Fruit fly (Drosophila melanogaster): ENCODE results near the gene Dad.

Gene Dad

DNA sequence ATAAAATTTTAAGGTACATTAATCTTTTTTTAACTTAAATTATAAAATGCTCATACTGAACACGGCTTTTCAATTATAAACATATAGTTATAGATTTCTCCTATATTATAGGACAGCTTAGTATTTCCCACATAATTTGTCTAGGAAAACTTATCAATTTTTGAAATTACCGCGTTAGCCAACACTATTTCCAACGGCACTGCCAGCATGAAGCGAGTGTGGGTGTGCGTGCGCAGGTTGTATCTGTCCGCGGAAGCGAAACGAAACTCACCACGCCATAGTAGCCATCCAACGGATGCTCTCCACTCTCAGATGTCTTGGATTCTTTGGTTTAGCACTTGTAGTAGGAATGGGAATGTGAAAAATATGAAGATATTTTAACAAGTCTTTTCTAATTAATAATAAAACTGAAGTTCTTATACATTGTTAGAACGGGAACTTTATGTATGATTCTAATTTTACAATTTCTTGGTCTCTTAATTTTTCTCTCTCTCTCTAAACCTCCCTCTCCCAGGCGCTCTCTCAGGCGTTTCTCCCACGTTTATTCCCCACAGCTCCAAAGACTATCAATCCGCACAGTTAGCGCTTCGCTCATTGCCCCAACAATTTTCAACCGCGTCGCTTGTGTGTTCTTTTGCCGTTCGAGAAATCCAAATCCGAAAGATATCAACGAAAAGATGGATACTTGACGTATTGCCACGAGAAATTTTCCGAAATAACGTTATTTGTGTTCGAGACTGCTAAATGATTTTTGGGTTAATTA lies at the start of gene Dad:
Gene Dad (plus strand): TSS at position 593 of the 763 bp plus-strand sequence.
- TF ChIP-seq noc (tag; optimal IDR thresholded peaks at IDR 0.05) = peak; percentile 7

DNA sequence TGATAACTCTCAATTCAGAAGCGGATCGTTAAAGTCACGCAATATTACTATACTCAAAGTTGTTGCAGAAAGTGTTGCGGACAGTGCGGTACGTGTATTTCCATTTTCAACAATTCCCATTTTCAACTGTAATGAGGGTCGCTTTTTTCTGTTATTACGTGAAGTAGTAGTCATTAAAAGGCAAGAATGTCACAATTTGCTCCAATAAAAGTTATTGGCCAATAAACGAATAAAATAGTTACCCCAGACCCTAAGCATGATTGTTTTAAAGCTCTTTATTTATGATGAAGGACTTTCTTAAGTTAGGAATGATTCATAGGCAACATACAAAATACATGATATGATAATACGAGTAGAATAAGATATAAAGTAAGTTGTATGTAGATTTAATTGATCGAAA lies 46.5 kb upstream of the Dad start:
- TF ChIP-seq noc (tag; optimal IDR thresholded peaks at IDR 0.05) = no peak

DNA sequence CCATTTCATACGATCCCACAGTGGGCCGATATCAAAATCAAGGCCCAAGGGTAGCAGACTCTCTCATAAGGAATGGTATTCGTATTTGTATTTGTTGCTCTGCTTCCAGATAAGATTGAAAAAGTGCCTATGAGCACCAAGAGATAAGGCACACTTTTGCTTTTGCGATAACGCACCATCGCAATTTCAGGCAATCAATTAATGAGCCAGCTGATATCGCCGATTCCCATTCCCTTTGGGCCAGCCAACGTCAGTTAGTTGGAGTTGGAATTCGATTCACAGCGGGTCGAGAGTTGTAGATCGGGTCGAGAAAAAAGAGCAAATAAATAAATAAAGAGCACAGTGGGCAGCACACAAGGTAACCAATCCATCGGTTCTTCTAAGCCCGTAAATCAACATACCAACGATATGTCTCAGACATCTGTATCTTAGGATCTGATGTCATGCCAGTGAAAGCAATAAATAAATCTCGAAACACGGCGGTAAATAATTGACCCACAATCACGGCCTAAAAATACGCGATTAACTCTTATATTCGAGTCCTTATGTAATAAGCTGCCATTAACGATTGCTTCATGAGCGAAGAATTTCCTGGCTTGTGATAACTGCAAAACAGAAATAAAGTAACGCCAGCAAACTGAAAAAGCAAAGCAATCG lies 45.7 kb upstream of the Dad start, which contains the start of gene CG8907:
Gene CG8907 (plus strand): TSS at position 252 of the 657 bp plus-strand sequence.
- peak; percentile 38 for TF ChIP-seq noc (tag; optimal IDR thresholded peaks at IDR 0.05)

DNA sequence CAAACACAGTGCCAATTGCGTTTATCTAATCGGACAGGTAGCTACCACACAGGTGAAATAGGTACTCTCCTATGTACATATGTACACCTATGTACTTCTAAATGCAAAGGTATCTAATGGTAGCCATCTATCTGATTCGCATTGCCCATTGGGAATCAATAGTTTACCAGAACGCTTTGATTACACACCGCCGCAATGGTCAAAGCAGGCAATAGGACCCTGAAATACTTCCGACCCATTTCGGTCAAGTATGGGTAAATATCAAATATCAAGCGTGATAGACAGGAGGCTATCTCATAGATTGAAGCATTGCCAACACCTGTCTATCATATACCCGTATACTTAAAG lies 45.2 kb upstream of the Dad start:
- no peak for TF ChIP-seq noc (tag; optimal IDR thresholded peaks at IDR 0.05)

DNA sequence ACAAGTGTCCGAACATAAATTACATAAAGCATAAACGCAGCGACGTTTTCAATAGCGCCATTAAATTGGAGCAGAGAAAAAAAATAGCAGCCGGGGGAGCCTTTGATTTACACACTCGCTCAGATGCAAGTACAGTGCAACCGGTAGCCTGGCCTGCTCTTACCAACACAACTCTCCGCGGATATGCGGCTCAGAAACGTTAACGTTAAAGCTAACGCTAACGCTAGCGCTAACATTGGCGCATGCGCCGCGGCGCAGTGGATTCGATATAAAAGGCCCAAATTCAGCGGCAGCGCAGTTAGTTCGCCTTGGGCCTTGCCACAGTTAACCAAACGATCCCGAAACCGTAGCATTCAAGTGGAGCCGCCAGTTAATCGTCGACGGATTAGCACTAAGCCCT lies 39.5 kb upstream of the Dad start, which contains the start of gene Pxd:
Gene Pxd (plus strand): TSS at position 301 of the 400 bp plus-strand sequence.
- TF ChIP-seq noc (tag; optimal IDR thresholded peaks at IDR 0.05) = no peak

DNA sequence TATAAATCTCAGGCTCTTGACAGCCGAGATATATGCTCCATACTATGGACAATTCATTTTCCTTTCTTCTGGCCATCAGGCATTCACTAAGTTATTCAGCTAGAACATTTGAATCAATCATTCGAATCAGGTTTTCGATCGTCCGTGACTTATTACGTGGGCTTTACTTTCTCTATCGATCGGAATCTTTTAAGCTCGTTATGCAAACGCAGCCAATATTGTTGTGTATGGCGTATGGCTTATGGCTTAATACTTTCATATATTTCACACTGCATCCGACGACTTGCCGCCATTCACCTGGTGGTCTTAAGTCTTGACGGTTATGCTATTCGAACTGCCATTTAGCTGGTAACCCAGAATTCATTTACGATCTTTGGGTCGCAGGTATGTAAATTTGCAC lies 37.6 kb upstream of the Dad start:
- no peak for TF ChIP-seq noc (tag; optimal IDR thresholded peaks at IDR 0.05)

DNA sequence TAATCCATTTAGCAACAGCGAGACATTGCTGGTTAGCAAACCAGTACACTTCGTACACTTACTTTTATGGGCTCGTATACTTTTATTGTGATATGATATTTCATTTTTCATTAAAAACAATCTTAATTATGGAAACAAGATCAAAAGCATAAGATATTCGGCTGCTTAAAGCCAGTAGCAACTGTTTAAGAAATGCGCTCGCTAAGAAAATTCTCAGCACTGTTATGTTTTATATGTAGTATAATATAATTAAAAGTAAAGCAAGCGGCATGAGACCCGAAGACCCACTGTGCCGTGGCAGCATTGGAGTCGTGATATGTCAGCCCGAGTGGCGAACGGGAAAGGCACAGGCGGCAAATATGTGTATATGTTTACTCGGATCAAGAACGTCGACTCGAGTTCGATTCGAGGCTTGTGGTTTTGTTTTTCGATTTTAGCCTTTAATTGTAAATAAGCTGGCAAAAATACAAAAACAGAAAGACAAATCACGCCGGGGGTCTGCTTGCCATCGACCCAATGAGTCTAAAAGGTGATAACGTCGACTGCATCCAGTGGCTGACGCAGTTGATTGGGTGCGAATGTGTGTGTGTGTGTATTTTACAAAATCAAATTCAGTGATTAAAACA lies 34.8 kb upstream of the Dad start:
- TF ChIP-seq noc (tag; optimal IDR thresholded peaks at IDR 0.05) = no peak

DNA sequence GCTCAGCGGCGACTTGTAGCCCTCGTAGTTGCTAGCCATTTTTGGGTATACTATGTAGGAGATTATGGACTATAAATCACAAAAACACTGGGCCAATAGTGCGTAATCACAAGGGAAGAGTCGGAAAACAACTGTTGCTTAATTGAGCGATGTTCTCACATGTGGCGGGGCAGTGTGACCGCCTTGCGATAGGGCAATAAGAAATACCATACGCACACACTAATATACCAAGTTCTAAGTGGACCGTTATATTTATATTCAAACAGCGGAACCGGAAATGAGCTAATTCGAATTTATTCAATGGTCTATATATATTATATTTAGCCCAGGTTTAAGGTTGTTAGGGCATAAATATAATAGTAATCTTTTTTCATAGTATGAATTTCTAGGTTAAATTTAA lies 32.9 kb upstream of the Dad start, which contains the start of gene Adsl:
Gene Adsl (minus strand): TSS at position 165 of the 400 bp plus-strand sequence.
- TF ChIP-seq noc (tag; optimal IDR thresholded peaks at IDR 0.05) = no peak

DNA sequence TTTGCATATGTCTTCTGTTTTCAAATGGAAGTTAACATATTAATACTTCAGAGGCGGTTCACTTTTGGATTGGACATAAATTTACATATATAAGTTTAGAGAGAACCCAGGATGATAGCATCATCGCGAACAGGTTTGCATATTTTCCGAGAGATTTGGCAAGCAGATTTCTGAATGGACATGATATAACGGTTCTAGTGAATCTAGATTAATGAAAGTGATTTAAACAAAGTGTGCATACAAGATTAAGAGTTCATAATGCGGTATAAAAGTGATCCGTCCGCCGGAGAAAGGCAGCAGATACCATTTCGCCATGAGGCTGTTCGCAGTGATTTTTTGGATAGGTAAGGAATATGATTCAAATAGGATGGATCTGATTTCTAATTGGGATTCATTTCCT lies 25.4 kb upstream of the Dad start, which contains the start of gene CG5225:
Gene CG5225 (plus strand): TSS at position 301 of the 400 bp plus-strand sequence.
- no peak for TF ChIP-seq noc (tag; optimal IDR thresholded peaks at IDR 0.05)

DNA sequence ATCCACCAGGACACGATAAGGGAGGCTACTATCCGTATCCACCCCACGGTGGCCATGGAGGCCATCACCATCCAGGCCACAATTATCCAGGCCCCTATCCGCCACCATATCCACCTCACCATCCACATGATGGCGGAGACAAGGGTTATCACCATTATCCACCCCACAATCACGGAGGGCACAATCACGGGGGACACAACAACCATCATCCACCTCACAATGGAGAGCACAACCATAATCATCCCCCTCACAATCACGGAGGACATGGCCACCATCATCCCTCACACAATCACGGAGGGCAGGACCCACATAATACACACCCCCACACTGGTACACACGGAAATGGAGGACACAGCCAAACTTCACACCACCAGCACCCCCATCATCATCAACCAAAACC lies 24.0 kb upstream of the Dad start:
- no peak for TF ChIP-seq noc (tag; optimal IDR thresholded peaks at IDR 0.05)

DNA sequence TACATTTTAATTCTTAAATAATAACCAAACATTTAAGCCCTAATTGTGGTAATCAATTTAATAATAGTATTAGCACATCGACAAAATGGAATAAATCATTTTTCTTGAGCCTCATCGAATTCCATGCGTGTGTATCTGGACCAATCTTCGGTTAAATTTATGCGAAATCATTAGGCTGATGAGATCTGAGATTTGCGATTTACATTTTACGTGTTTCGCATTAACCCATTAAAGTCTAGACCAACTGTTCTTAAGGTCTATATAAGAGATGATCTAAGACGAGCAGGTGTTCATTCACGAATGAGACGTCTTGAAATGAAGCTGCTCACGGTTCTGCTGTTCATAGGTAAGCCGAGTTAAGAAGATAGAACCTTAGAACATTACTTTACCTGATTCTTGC lies 22.3 kb upstream of the Dad start, which contains the start of gene CG31268:
Gene CG31268 (plus strand): TSS at position 301 of the 400 bp plus-strand sequence.
- no peak for TF ChIP-seq noc (tag; optimal IDR thresholded peaks at IDR 0.05)

DNA sequence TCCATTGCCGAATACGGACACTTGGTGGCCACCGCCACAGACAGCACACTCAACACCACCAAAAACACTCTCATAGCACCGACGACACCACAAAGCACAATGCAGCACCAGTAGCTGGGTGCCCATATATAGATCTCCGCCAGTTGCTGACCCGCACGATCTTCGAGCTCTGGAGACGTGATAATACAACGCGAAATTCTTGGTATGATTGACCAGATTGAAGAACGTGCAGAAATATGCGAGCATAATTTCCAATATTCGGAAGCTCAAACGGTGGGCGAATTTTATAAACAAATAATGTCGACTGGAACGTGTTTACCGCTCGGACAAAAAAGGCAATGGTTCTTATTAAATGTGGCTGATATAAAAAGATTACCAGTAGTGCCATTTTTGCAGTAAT lies 17.9 kb upstream of the Dad start, which contains the start of gene CG4009:
Gene CG4009 (minus strand): TSS at position 101 of the 400 bp plus-strand sequence.
- no peak for TF ChIP-seq noc (tag; optimal IDR thresholded peaks at IDR 0.05)

DNA sequence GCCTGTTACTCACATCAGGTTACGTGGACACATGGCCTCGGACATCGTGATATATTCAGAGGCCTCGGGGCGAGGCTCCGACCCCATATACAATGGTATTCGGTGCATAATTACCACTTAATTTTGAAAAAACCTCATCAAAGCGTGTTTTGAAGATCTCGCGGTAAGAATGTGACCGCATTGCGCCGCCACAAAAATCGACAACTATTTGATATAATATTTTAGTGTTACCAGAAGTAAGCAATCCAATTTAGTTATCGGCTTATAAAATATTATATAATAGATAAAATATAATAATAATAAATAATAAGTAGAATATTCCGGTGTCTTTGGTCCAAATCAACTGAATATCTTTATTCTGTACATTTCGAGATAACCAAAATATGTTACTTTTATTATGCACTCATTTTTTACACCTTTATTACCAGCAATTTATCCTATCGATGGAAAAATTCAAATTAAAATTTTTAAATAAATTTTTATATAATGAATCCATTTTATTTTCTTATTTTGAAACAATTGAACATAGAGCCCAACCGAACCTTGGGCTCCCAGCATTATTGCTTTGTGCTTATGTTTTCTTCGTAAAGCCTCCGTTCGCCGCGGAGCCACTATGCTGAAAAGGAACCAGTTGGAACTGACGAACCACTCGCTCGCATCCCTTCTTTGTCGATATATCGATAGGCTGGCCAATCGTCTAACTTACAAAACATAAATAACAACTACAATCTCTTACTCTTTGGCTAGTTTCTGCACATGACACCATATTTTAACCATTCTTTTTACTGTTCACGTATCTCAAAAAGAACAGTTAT lies 13.6 kb upstream of the Dad start, which contains the start of the genes CG18213 and Trm7-32:
Gene CG18213 (minus strand): TSS at position 211 of the 815 bp plus-strand sequence.
Gene Trm7-32 (plus strand): TSS at position 690 of the 815 bp plus-strand sequence.
- no peak for TF ChIP-seq noc (tag; optimal IDR thresholded peaks at IDR 0.05)

DNA sequence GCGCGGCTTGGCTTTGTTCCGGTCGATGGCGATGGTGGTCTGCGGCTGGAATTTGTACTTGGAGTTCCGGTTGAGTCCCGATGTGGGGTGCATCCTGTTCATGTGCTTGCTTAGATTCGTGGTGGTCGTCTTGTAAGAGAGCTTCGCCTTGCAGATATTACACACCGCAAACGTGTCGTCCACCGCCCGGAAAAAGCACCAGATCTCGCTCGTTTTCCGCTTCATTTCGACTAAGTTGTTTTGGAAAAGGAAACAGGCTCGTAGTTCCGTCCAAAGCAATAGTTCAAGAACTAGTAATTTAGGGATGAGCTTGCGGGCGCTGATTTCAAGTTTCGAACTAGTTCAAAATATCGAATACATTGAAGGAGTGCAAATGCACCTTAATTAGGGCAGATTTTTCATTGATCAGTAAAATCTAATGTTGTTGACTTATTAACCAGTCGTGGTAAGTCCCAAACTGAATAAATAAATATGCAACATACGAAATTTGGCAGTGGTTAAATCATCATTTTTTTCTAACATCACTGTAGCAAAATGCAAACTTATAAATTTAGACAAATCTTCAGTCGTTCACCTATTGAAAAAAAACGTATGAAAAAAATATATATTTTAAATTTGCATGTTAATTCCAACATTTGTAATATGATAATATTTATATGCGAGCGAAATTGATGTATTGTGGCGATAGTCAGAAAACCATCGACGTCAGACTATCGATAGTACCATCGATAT lies 10.8 kb upstream of the Dad start, which contains the start of the genes bdwf and Patr-1:
Gene bdwf (minus strand): TSS at position 299 of the 732 bp plus-strand sequence.
Gene Patr-1 (plus strand): TSS at position 727 of the 732 bp plus-strand sequence.
- TF ChIP-seq noc (tag; optimal IDR thresholded peaks at IDR 0.05) = no peak

DNA sequence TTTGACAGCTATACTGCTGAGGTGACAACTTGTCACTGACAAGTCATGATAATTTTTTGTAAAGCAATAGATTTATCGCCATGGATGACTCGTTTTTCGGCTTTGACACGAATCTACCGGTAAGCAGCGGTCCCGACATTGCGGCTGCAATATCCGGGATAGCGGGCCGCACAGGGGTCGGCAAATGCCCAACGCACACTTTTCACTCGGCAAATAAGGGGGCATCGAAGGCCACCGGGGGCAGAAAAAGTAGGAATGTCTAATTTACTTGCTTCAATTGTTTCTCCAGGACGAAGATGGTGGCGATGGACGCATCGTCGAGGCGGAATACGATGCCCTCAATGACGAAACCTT lies 10.3 kb upstream of the Dad start:
- no peak for TF ChIP-seq noc (tag; optimal IDR thresholded peaks at IDR 0.05)
